Worm (Caenorhabditis elegans) whole organism, L4/young adult: ENCODE data around the gene try-14.

Source experiments
- W03F9.2 ChIP-seq: fragments of 150-350 bp; optimal IDR thresholded peaks from 2 replicates; lab custom pipeline; 2014; ENCODE audit warnings: missing biosample characterization, missing genetic modification characterization
- dao-5 ChIP-seq: sonication (generic microtip); optimal IDR thresholded peaks from 2 replicates; lab custom pipeline; 2016; ENCODE audit warnings: missing genotype, missing genetic modification characterization, moderate library complexity, missing compliant biosample characterization
- him-1 ChIP-seq: sonication (generic microtip); optimal IDR thresholded peaks from 2 replicates; lab custom pipeline; 2016; ENCODE audit warnings: missing genotype, missing genetic modification reagents, missing genetic modification characterization, missing compliant biosample characterization

- no peak for TF ChIP-seq him-1 (tag; lab: Kevin White, UChicago)
- TF ChIP-seq W03F9.2 (tag; lab: Kevin White, UChicago): no peak
- TF ChIP-seq dao-5 (tag; lab: Kevin White, UChicago): no peak
Measured at ce11 chrX:7507141-7507540, 11.8 kb upstream of the try-14 start.
